Worm (Caenorhabditis elegans) whole organism, L4 larva: ENCODE measurements around the gene his-71.

Source experiments
- F37D6.2 ChIP-seq: sonication (generic microtip); optimal IDR thresholded peaks from 2 replicates; lab custom pipeline; 2016; ENCODE audit warnings: mild to moderate bottlenecking, missing genetic modification characterization, missing compliant biosample characterization
- Y105C5A.15 ChIP-seq: fragments of 200-800 bp; sonication (Bioruptor generic); IDR thresholded peaks from 2 replicates; pipeline ENCODE4 v1.3.6; 2022; ENCODE audit warnings: missing genetic modification characterization, missing compliant biosample characterization
- aha-1 ChIP-seq: fragments of 150-350 bp; peaks from one replicate; lab custom pipeline; 2014; ENCODE audit warnings: missing biosample characterization, missing genetic modification characterization
- aly-2 ChIP-seq: sonication (generic microtip); optimal IDR thresholded peaks from 2 replicates; lab custom pipeline; 2018; ENCODE audit warnings: missing biosample characterization, missing genetic modification characterization
- attf-4 ChIP-seq: sonication (generic microtip); optimal IDR thresholded peaks from 3 replicates; lab custom pipeline; 2017; ENCODE audit warnings: missing biosample characterization, missing genetic modification characterization
- ceh-82 ChIP-seq: sonication (generic microtip); optimal IDR thresholded peaks from 2 replicates; lab custom pipeline; 2017; ENCODE audit warnings: missing biosample characterization, missing genetic modification characterization
- ces-1 ChIP-seq: fragments of 150-350 bp; sonication (generic microtip); optimal IDR thresholded peaks from 4 replicates; lab custom pipeline; 2014; ENCODE audit warnings: missing biosample characterization, missing genetic modification reagents, missing genetic modification characterization
- ctbp-1 ChIP-seq: fragments of 200-800 bp; sonication (Bioruptor generic); IDR thresholded peaks from 2 replicates; pipeline ENCODE4 v1.3.6; 2022; ENCODE audit warnings: missing genetic modification reagents, missing genetic modification characterization, missing compliant biosample characterization
- daf-16 ChIP-seq, 3 experiments: sonication (generic microtip); optimal IDR thresholded peaks; 2 replicates each; lab custom pipeline; 2016 to 2017; ENCODE audit warnings: missing genetic modification characterization in 3 of 3, missing genetic modification reagents in 3 of 3, mild to moderate bottlenecking in 2 of 3, missing compliant biosample characterization in 2 of 3, missing biosample characterization in 1 of 3, moderate library complexity in 1 of 3
- daf-19 ChIP-seq: fragments of 200-800 bp; sonication (Bioruptor generic); conservative IDR thresholded peaks from 2 replicates; pipeline ENCODE4 v1.3.6; 2022; ENCODE audit warnings: missing genetic modification characterization, missing compliant biosample characterization
- daf-8 ChIP-seq: fragments of 200-800 bp; sonication (Bioruptor generic); IDR thresholded peaks from 2 replicates; pipeline ENCODE4 v1.3.6; 2022; ENCODE audit warnings: missing genetic modification characterization, missing compliant biosample characterization
- dmd-6 ChIP-seq: fragments of 200-800 bp; sonication (Bioruptor generic); IDR thresholded peaks from 2 replicates; pipeline ENCODE4 v1.3.6; 2022; ENCODE audit warnings: missing genetic modification reagents, missing genetic modification characterization, missing compliant biosample characterization
- duxl-1 ChIP-seq: sonication (generic microtip); optimal IDR thresholded peaks from 2 replicates; lab custom pipeline; 2016; ENCODE audit warnings: mild to moderate bottlenecking, missing genetic modification characterization, moderate library complexity, missing compliant biosample characterization; ENCODE audit not compliant: poor library complexity
- dve-1 ChIP-seq: sonication (generic microtip); optimal IDR thresholded peaks from 2 replicates; lab custom pipeline; 2017; ENCODE audit warnings: antibody characterized with exemption, mild to moderate bottlenecking, missing genetic modification characterization, missing compliant biosample characterization; ENCODE audit not compliant: insufficient read depth
- fkh-10 ChIP-seq: fragments of 150-350 bp; optimal IDR thresholded peaks from 2 replicates; lab custom pipeline; 2014; ENCODE audit warnings: missing biosample characterization, missing genetic modification reagents, missing genetic modification characterization
- hlh-11 ChIP-seq: fragments of 200-800 bp; sonication (Bioruptor generic); optimal IDR thresholded peaks from 2 replicates; lab custom pipeline; 2018; ENCODE audit warnings: mild to moderate bottlenecking, missing genetic modification characterization, missing compliant biosample characterization
- hlh-30 ChIP-seq: sonication (generic microtip); optimal IDR thresholded peaks from 2 replicates; lab custom pipeline; 2017; ENCODE audit warnings: antibody characterized with exemption, mild to moderate bottlenecking, missing genetic modification characterization, missing compliant biosample characterization; ENCODE audit not compliant: insufficient read depth
- hmg-1.1 ChIP-seq: fragments of 200-800 bp; sonication (Bioruptor generic); IDR thresholded peaks from 2 replicates; pipeline ENCODE4 v1.3.6; 2022; ENCODE audit warnings: missing genetic modification reagents, missing genetic modification characterization, missing compliant biosample characterization
- jun-1 ChIP-seq: fragments of 150-350 bp; optimal IDR thresholded peaks from 2 replicates; lab custom pipeline; 2014; ENCODE audit warnings: missing biosample characterization, missing genetic modification reagents, missing genetic modification characterization
- lsy-2 ChIP-seq, 2 experiments: fragments of 150-350 bp in 1 of 2; sonication (generic microtip) in 1 of 2; optimal IDR thresholded peaks; 2 replicates each; lab custom pipeline; 2014 to 2017; ENCODE audit warnings: missing biosample characterization in 2 of 2, missing genetic modification characterization in 2 of 2
- mdl-1 ChIP-seq, 2 experiments: fragments of 150-350 bp in 1 of 2; sonication (generic microtip) in 1 of 2; optimal IDR thresholded peaks; 2 replicates each; lab custom pipeline; 2014 to 2017; ENCODE audit warnings: missing biosample characterization in 2 of 2, missing genetic modification characterization in 2 of 2
- mep-1 ChIP-seq: fragments of 150-350 bp; sonication (generic microtip); optimal IDR thresholded peaks from 3 replicates; lab custom pipeline; 2014; ENCODE audit warnings: missing biosample characterization, missing genetic modification characterization
- mes-2 ChIP-seq: sonication (generic microtip); optimal IDR thresholded peaks from 2 replicates; lab custom pipeline; 2016; ENCODE audit warnings: missing genotype, mild to moderate bottlenecking, missing genetic modification characterization, missing compliant biosample characterization; ENCODE audit not compliant: poor library complexity, severe bottlenecking
- nhr-102 ChIP-seq: sonication (generic microtip); optimal IDR thresholded peaks from 2 replicates; lab custom pipeline; 2016; ENCODE audit warnings: mild to moderate bottlenecking, missing genetic modification characterization, moderate library complexity, missing compliant biosample characterization
- nhr-25 ChIP-seq: sonication (generic microtip); optimal IDR thresholded peaks from 2 replicates; lab custom pipeline; 2017; ENCODE audit warnings: missing genetic modification characterization, mild to moderate bottlenecking, missing compliant biosample characterization, antibody characterized with exemption, moderate library complexity, borderline replicate concordance; ENCODE audit not compliant: insufficient read depth
- nhr-28 ChIP-seq: fragments of 150-350 bp; optimal IDR thresholded peaks from 2 replicates; lab custom pipeline; 2014; ENCODE audit warnings: missing biosample characterization, missing genetic modification characterization
- nhr-41 ChIP-seq: fragments of 200-800 bp; sonication (Bioruptor generic); IDR thresholded peaks from 2 replicates; pipeline ENCODE4 v1.3.6; 2022; ENCODE audit warnings: missing genetic modification reagents, missing genetic modification characterization, missing compliant biosample characterization
- pqm-1 ChIP-seq: sonication (generic microtip); optimal IDR thresholded peaks from 2 replicates; lab custom pipeline; 2017; ENCODE audit warnings: missing biosample characterization, missing genetic modification characterization
- sdz-12 ChIP-seq: fragments of 200-800 bp; sonication (Bioruptor generic); optimal IDR thresholded peaks from 2 replicates; lab custom pipeline; 2018; ENCODE audit warnings: mild to moderate bottlenecking, missing genetic modification characterization, missing compliant biosample characterization
- skn-1 ChIP-seq: fragments of 150-350 bp; optimal IDR thresholded peaks from 2 replicates; lab custom pipeline; 2014; ENCODE audit warnings: missing biosample characterization, missing genetic modification characterization
- spr-1 ChIP-seq: sonication (generic microtip); optimal IDR thresholded peaks from 2 replicates; lab custom pipeline; 2016; ENCODE audit warnings: mild to moderate bottlenecking, missing genetic modification characterization, missing compliant biosample characterization
- unc-62 ChIP-seq, 3 experiments: fragments of 150-350 bp in 1 of 3; sonication (generic microtip); optimal IDR thresholded peaks in 2 of 3; peaks in 1 of 3; 1 replicate in 1 of 3; 2 replicates in 2 of 3; lab custom pipeline; 2014 to 2017; ENCODE audit warnings: missing biosample characterization in 3 of 3, missing genetic modification characterization in 3 of 3, missing genetic modification reagents in 3 of 3, missing genotype in 1 of 3
- zag-1 ChIP-seq: fragments of 150-350 bp; optimal IDR thresholded peaks from 2 replicates; lab custom pipeline; 2014; ENCODE audit warnings: missing biosample characterization, missing genetic modification characterization
- zfp-3 ChIP-seq: fragments of 200-800 bp; sonication (Bioruptor generic); conservative IDR thresholded peaks from 2 replicates; pipeline ENCODE4 v1.3.6; 2022; ENCODE audit warnings: missing genetic modification reagents, missing genetic modification characterization, missing compliant biosample characterization
- zip-11 ChIP-seq: fragments of 200-800 bp; sonication (Bioruptor generic); IDR thresholded peaks from 2 replicates; pipeline ENCODE4 v1.3.6; 2022; ENCODE audit warnings: missing genetic modification characterization, missing compliant biosample characterization
- zip-2 ChIP-seq: fragments of 150-350 bp; optimal IDR thresholded peaks from 2 replicates; lab custom pipeline; 2014; ENCODE audit warnings: missing biosample characterization, missing genetic modification characterization
- ztf-11 ChIP-seq: fragments of 150-350 bp; optimal IDR thresholded peaks from 2 replicates; lab custom pipeline; 2014; ENCODE audit warnings: missing biosample characterization, missing genetic modification characterization

The his-71 gene

DNA sequence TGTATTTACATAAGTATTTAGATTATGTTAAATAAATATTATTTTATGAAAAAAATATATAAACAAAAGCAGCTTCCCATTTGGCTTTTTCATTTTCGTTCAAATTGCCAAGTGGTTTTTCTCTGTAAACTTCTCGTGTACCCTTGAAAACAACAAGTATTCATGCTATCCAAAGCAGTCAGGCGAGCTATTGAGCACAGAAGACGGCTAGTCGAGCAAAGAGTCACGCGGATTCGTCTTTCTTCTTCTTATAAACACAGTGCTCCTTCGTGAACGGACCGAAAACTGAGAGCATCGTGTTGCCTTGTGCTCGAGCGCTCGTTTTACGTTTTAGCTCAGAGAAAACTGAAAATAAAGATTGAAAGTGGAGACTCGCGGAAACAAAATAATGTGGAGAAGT is 34.0 kb upstream of the his-71 start:
- TF ChIP-seq nhr-102 (tag; lab: Kevin White, UChicago) (no peak), hlh-30 (peak; percentile 68), attf-4 (tag; lab: Kevin White, UChicago) (no peak), Y105C5A.15 (GFP tag; lab: Robert Waterston, UW) (no peak), aha-1 (tag; lab: Kevin White, UChicago) (peak; percentile 19), daf-16 (GFP tag; optimal IDR thresholded peaks at IDR 0.05; lab: Kevin White, UChicago) (no peak), daf-16 (tag; optimal IDR thresholded peaks at IDR 0.05; lab: Kevin White, UChicago) (peak; percentile 2), jun-1 (tag; lab: Kevin White, UChicago) (no peak), ztf-11 (tag; lab: Kevin White, UChicago) (no peak)
- TF ChIP-seq, all 104 proteins: peak for 3

DNA sequence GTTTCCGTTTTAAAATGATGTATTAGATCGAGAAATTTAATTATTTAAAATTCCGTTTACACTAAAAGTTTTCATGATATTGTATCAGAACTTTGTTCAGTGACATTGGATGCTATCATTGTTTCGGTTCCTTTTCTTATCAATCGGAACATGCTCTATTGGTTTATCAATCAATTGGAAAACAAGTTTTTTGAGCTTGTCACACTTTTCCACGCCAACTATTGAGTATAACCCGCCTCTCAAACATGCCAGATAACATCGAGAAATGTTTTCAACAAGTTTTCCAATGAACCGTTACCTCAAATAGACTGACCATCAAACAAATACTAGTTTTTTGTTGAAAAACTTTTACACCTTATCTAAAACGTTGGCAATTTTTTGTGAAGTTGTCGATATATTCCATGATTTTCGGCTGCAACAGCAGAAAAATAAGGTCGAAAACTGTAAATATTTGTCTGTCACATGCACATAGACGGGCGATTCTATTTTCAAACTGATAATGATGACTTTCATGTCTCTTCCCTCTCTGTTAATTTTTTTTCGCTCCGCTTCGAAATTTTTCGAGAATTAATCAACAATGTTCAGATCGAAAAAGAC is 32.6 kb upstream of the his-71 start, which contains the start of gene unk-1:
TSS of gene unk-1 (plus strand) at position 577 of the 597 bp plus-strand sequence.
- TF ChIP-seq pqm-1 (tag; lab: Kevin White, UChicago) (peak; percentile 77), aha-1 (tag; lab: Kevin White, UChicago) (peak; percentile 61), zag-1 (tag; lab: Kevin White, UChicago) (no peak), daf-16 (GFP tag; optimal IDR thresholded peaks at IDR 0.05; lab: Kevin White, UChicago) (no peak), daf-16 (tag; optimal IDR thresholded peaks at IDR 0.05; lab: Kevin White, UChicago) (peak; percentile 96), ceh-82 (tag; lab: Kevin White, UChicago) (no peak), nhr-28 (tag; lab: Kevin White, UChicago) (peak; percentile 47), aly-2 (tag; lab: Kevin White, UChicago) (no peak), F37D6.2 (tag; lab: Kevin White, UChicago) (no peak), duxl-1 (tag; lab: Kevin White, UChicago) (no peak), unc-62 (GFP tag; optimal IDR thresholded peaks at IDR 0.05 in 1 of 2; lab: Kevin White, UChicago) (peak in 1 of 2 experiments; percentile 29), unc-62 (tag; optimal IDR thresholded peaks at IDR 0.05; lab: Kevin White, UChicago) (no peak), zfp-3 (GFP tag; lab: Robert Waterston, UW) (no peak), zip-2 (no peak), daf-19 (GFP tag; lab: Robert Waterston, UW) (no peak), skn-1 (tag; lab: Kevin White, UChicago) (no peak), fkh-10 (GFP tag; lab: Kevin White, UChicago) (no peak), ces-1 (GFP tag; lab: Kevin White, UChicago) (no peak), spr-1 (tag; lab: Kevin White, UChicago) (no peak), daf-8 (GFP tag; lab: Robert Waterston, UW) (no peak), mdl-1 (tag; optimal IDR thresholded peaks at IDR 0.05; lab: Kevin White, UChicago) (no peak), ctbp-1 (GFP tag; lab: Robert Waterston, UW) (no peak), hmg-1.1 (no peak), mep-1 (no peak), mes-2 (tag; lab: Kevin White, UChicago) (no peak), dve-1 (tag; lab: Kevin White, UChicago) (peak; percentile 49), dmd-6 (GFP tag; lab: Robert Waterston, UW) (peak; percentile 35), hlh-11 (tag; lab: Kevin White, UChicago) (peak; percentile 61), nhr-41 (GFP tag; lab: Robert Waterston, UW) (no peak)

DNA sequence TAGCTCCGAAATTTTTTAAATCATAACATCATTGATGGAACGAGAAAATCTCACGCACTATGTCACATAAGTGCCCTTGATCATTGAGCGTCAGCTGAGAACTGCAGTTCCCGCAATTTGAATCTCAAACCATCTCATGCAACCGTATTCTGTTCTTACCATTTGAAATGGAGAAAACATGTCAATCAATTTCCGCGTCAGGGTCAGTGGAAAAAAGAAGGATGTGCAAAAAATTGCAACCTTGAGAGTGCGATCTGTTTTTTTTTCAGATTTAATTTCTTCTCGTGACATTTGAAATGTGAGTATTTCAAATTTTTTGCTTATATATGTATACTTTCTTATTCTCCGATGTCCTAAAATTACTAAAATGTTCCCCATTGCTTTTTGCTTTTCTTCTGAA is 28.8 kb upstream of the his-71 start:
- TF ChIP-seq mep-1 (peak; percentile 33), lsy-2 (tag; optimal IDR thresholded peaks at IDR 0.05; lab: Kevin White, UChicago) (peak in 1 of 2 experiments; percentile 22), zip-11 (GFP tag; lab: Robert Waterston, UW) (no peak), sdz-12 (no peak), hlh-30 (peak; percentile 54), nhr-25 (peak; percentile 94), unc-62 (GFP tag; optimal IDR thresholded peaks at IDR 0.05 in 1 of 2; lab: Kevin White, UChicago) (peak in 1 of 2 experiments; percentile 69), unc-62 (tag; optimal IDR thresholded peaks at IDR 0.05; lab: Kevin White, UChicago) (no peak)
